Worm (Caenorhabditis elegans) whole organism, young adult: Measurements from ENCODE around the gene him-8.

Experiments
- B0035.1 ChIP-seq: sonication (generic microtip); optimal IDR thresholded peaks from 2 replicates; lab custom pipeline; 2016; ENCODE audit warnings: missing genetic modification characterization, mild to moderate bottlenecking, missing compliant biosample characterization, missing genotype, missing genetic modification reagents
- B0336.3 ChIP-seq: fragments of 200-800 bp; sonication (Bioruptor generic); IDR thresholded peaks from 2 replicates; pipeline ENCODE4 v1.3.6; 2022; ENCODE audit warnings: missing genetic modification characterization, missing compliant biosample characterization
- F23B12.7 ChIP-seq: sonication (generic microtip); optimal IDR thresholded peaks from 2 replicates; lab custom pipeline; 2017; ENCODE audit warnings: missing genetic modification characterization, mild to moderate bottlenecking, missing compliant biosample characterization, antibody characterized with exemption, moderate library complexity; ENCODE audit not compliant: insufficient read depth
- F33H1.4 ChIP-seq: fragments of 200-800 bp; sonication (Bioruptor generic); IDR thresholded peaks from 2 replicates; pipeline ENCODE4 v1.3.6; 2022; ENCODE audit warnings: missing genetic modification reagents, missing genetic modification characterization, missing compliant biosample characterization
- F57A8.1 ChIP-seq: fragments of 200-800 bp; sonication (Bioruptor generic); optimal IDR thresholded peaks from 2 replicates; lab custom pipeline; 2018; ENCODE audit warnings: mild to moderate bottlenecking, missing genetic modification characterization, moderate library complexity, missing compliant biosample characterization
- K11D2.4 ChIP-seq: fragments of 200-800 bp; sonication (Bioruptor generic); IDR thresholded peaks from 2 replicates; pipeline ENCODE4 v1.3.6; 2022; ENCODE audit warnings: missing genetic modification reagents, missing genetic modification characterization, missing compliant biosample characterization
- T07F8.4 ChIP-seq: sonication (generic microtip); optimal IDR thresholded peaks from 2 replicates; lab custom pipeline; 2016; ENCODE audit warnings: mild to moderate bottlenecking, missing genetic modification characterization, moderate library complexity, missing compliant biosample characterization
- T26A5.8 ChIP-seq: sonication (generic microtip); optimal IDR thresholded peaks from 2 replicates; lab custom pipeline; 2016; ENCODE audit warnings: missing genetic modification characterization, missing compliant biosample characterization
- Y56A3A.18 ChIP-seq: fragments of 200-800 bp; sonication (Bioruptor generic); IDR thresholded peaks from 2 replicates; pipeline ENCODE4 v1.3.6; 2022; ENCODE audit warnings: missing genetic modification reagents, missing genetic modification characterization, missing compliant biosample characterization
- Y67H2A.10 ChIP-seq: fragments of 200-800 bp; sonication (Bioruptor generic); conservative IDR thresholded peaks from 2 replicates; pipeline ENCODE4 v1.3.6; 2022; ENCODE audit warnings: missing genetic modification reagents, missing genetic modification characterization, missing compliant biosample characterization
- akir-1 ChIP-seq: fragments of 200-800 bp; sonication (Bioruptor generic); optimal IDR thresholded peaks from 2 replicates; lab custom pipeline; 2018; ENCODE audit warnings: mild to moderate bottlenecking, missing genetic modification characterization, moderate library complexity, missing compliant biosample characterization
- atf-7 ChIP-seq: sonication (generic microtip); optimal IDR thresholded peaks from 2 replicates; lab custom pipeline; 2017; ENCODE audit warnings: mild to moderate bottlenecking, missing genetic modification characterization, missing compliant biosample characterization
- attf-3 ChIP-seq: fragments of 200-800 bp; sonication (Bioruptor generic); conservative IDR thresholded peaks from 2 replicates; pipeline ENCODE4 v1.3.6; 2022; ENCODE audit warnings: missing genetic modification reagents, missing genetic modification characterization, missing compliant biosample characterization
- cebp-2 ChIP-seq: fragments of 200-800 bp; sonication (Bioruptor generic); IDR thresholded peaks from 2 replicates; pipeline ENCODE4 v1.3.6; 2022; ENCODE audit warnings: missing genetic modification characterization, missing compliant biosample characterization
- ceh-100 ChIP-seq: fragments of 200-800 bp; sonication (Bioruptor generic); IDR thresholded peaks from 2 replicates; pipeline ENCODE4 v1.3.6; 2022; ENCODE audit warnings: missing genetic modification reagents, missing genetic modification characterization, missing compliant biosample characterization
- die-1 ChIP-seq: sonication (generic microtip); optimal IDR thresholded peaks from 2 replicates; lab custom pipeline; 2016; ENCODE audit warnings: missing genotype, mild to moderate bottlenecking, missing genetic modification characterization, missing compliant biosample characterization
- dpff-1 ChIP-seq: sonication (generic microtip); optimal IDR thresholded peaks from 2 replicates; lab custom pipeline; 2017; ENCODE audit warnings: mild to moderate bottlenecking, missing genetic modification characterization, missing compliant biosample characterization
- fkh-3 ChIP-seq: sonication (generic microtip); optimal IDR thresholded peaks from 2 replicates; lab custom pipeline; 2016; ENCODE audit warnings: mild to moderate bottlenecking, missing genetic modification characterization, missing compliant biosample characterization
- him-1 ChIP-seq: sonication (generic microtip); optimal IDR thresholded peaks from 2 replicates; lab custom pipeline; 2016; ENCODE audit warnings: missing genotype, missing genetic modification reagents, missing genetic modification characterization, missing compliant biosample characterization
- hsf-1 ChIP-seq: fragments of 200-800 bp; sonication (Bioruptor generic); IDR thresholded peaks from 2 replicates; pipeline ENCODE4 v1.3.6; 2022; ENCODE audit warnings: missing genetic modification reagents, missing genetic modification characterization, missing compliant biosample characterization
- let-607 ChIP-seq, 2 experiments: fragments of 200-800 bp in 1 of 2; sonication (Bioruptor generic) in 1 of 2; sonication (generic microtip) in 1 of 2; optimal IDR thresholded peaks; 2 replicates each; lab custom pipeline; 2016 to 2018; ENCODE audit warnings: mild to moderate bottlenecking in 2 of 2, missing compliant biosample characterization in 2 of 2, missing genetic modification characterization in 2 of 2, moderate library complexity in 2 of 2, missing genotype in 1 of 2
- lir-1 ChIP-seq: fragments of 200-800 bp; sonication (Bioruptor generic); conservative IDR thresholded peaks from 2 replicates; pipeline ENCODE4 v1.3.6; 2022; ENCODE audit warnings: missing genetic modification reagents, missing genetic modification characterization, missing compliant biosample characterization
- madf-10 ChIP-seq: sonication (generic microtip); optimal IDR thresholded peaks from 2 replicates; lab custom pipeline; 2016; ENCODE audit warnings: mild to moderate bottlenecking, missing genetic modification characterization, missing compliant biosample characterization
- madf-3 ChIP-seq: fragments of 200-800 bp; sonication (Bioruptor generic); IDR thresholded peaks from 2 replicates; pipeline ENCODE4 v1.3.6; 2022; ENCODE audit warnings: missing genetic modification reagents, missing genetic modification characterization, missing compliant biosample characterization
- nfya-1 ChIP-seq: sonication (generic microtip); optimal IDR thresholded peaks from 2 replicates; lab custom pipeline; 2017; ENCODE audit warnings: antibody characterized with exemption, missing compliant biosample characterization, missing genetic modification characterization, borderline replicate concordance; ENCODE audit not compliant: insufficient read depth
- nhr-120 ChIP-seq: fragments of 200-800 bp; sonication (Bioruptor generic); IDR thresholded peaks from 2 replicates; pipeline ENCODE4 v1.3.6; 2022; ENCODE audit warnings: missing genetic modification characterization, missing compliant biosample characterization
- nhr-179 ChIP-seq: sonication (generic microtip); optimal IDR thresholded peaks from 2 replicates; lab custom pipeline; 2016; ENCODE audit warnings: mild to moderate bottlenecking, missing genetic modification characterization, missing compliant biosample characterization
- nhr-27 ChIP-seq: fragments of 200-800 bp; sonication (Bioruptor generic); optimal IDR thresholded peaks from 2 replicates; lab custom pipeline; 2018; ENCODE audit warnings: mild to moderate bottlenecking, missing genetic modification characterization, moderate library complexity, missing compliant biosample characterization
- nhr-80 ChIP-seq: sonication (generic microtip); optimal IDR thresholded peaks from 2 replicates; lab custom pipeline; 2016; ENCODE audit warnings: missing genetic modification characterization, missing compliant biosample characterization
- rcor-1 ChIP-seq: fragments of 200-800 bp; sonication (Bioruptor generic); IDR thresholded peaks from 2 replicates; pipeline ENCODE4 v1.3.6; 2022; ENCODE audit warnings: missing genetic modification reagents, missing genetic modification characterization, missing compliant biosample characterization
- snpc-1.3 ChIP-seq: sonication (generic microtip); optimal IDR thresholded peaks from 2 replicates; lab custom pipeline; 2017; ENCODE audit warnings: missing genetic modification characterization, mild to moderate bottlenecking, missing compliant biosample characterization, antibody characterized with exemption, moderate library complexity, missing genotype, missing genetic modification reagents; ENCODE audit not compliant: insufficient read depth
- somi-1 ChIP-seq: fragments of 200-800 bp; sonication (Bioruptor generic); optimal IDR thresholded peaks from 2 replicates; lab custom pipeline; 2018; ENCODE audit warnings: mild to moderate bottlenecking, missing genetic modification characterization, missing compliant biosample characterization
- sptf-2 ChIP-seq: fragments of 200-800 bp; sonication (Bioruptor generic); optimal IDR thresholded peaks from 2 replicates; lab custom pipeline; 2018; ENCODE audit warnings: mild to moderate bottlenecking, missing genetic modification characterization, missing compliant biosample characterization
- tbx-9 ChIP-seq: sonication (generic microtip); optimal IDR thresholded peaks from 2 replicates; lab custom pipeline; 2016; ENCODE audit warnings: borderline replicate concordance, missing genetic modification characterization, inconsistent platforms, missing compliant biosample characterization
- tlf-1 ChIP-seq: fragments of 200-800 bp; sonication (Bioruptor generic); optimal IDR thresholded peaks from 2 replicates; lab custom pipeline; 2018; ENCODE audit warnings: mild to moderate bottlenecking, missing genetic modification characterization, missing compliant biosample characterization
- unc-62 ChIP-seq: fragments of 150-350 bp; optimal IDR thresholded peaks from 2 replicates; lab custom pipeline; 2014; ENCODE audit warnings: missing biosample characterization, missing genetic modification reagents, missing genetic modification characterization
- zfh-2 ChIP-seq: fragments of 200-800 bp; sonication (Bioruptor generic); conservative IDR thresholded peaks from 2 replicates; pipeline ENCODE4 v1.3.6; 2022; ENCODE audit warnings: missing genetic modification reagents, missing genetic modification characterization, missing compliant biosample characterization
- ztf-22 ChIP-seq: fragments of 200-800 bp; sonication (Bioruptor generic); optimal IDR thresholded peaks from 2 replicates; lab custom pipeline; 2018; ENCODE audit warnings: mild to moderate bottlenecking, missing genetic modification characterization, moderate library complexity, missing compliant biosample characterization
- ztf-6 ChIP-seq: fragments of 200-800 bp; sonication (Bioruptor generic); IDR thresholded peaks from 2 replicates; pipeline ENCODE4 v1.3.6; 2022; ENCODE audit warnings: missing genetic modification reagents, missing genetic modification characterization, missing compliant biosample characterization

Gene him-8

ce11 chrIV:10602644-10603043 is 40.9 kb downstream of the him-8 start, which contains the start of gene R09H10.2:
Gene R09H10.2, plus strand, starts transcription at chrIV:10602944.
- TF ChIP-seq dpff-1 (tag; lab: Kevin White, UChicago), result no peak
- no peak for TF ChIP-seq ztf-6
- TF ChIP-seq unc-62 (GFP tag; lab: Kevin White, UChicago), result no peak
- no peak for TF ChIP-seq nfya-1
- no peak for TF ChIP-seq B0336.3
- TF ChIP-seq nhr-179 (tag; lab: Kevin White, UChicago), result no peak
- TF ChIP-seq F57A8.1 (GFP tag; lab: Kevin White, UChicago), result no peak
- no peak for TF ChIP-seq him-1 (tag; lab: Kevin White, UChicago)
- no peak for TF ChIP-seq akir-1 (GFP tag; lab: Kevin White, UChicago)
- no peak for TF ChIP-seq Y56A3A.18 (GFP tag; lab: Robert Waterston, UW)
- no peak for TF ChIP-seq die-1 (tag; lab: Kevin White, UChicago)
- no peak for TF ChIP-seq K11D2.4 (GFP tag; lab: Robert Waterston, UW)
- no peak for TF ChIP-seq snpc-1.3 (tag; lab: Kevin White, UChicago)
- TF ChIP-seq ceh-100 (GFP tag; lab: Robert Waterston, UW), result no peak
- TF ChIP-seq rcor-1 (GFP tag; lab: Robert Waterston, UW), result no peak
- TF ChIP-seq, all 124 proteins: peak for 0

ce11 chrIV:10606575-10607080 is 44.9 kb downstream of the him-8 start, which contains the start of gene R09H10.3:
Gene R09H10.3, plus strand, starts transcription at chrIV:10607030.
- no peak for TF ChIP-seq dpff-1 (tag; lab: Kevin White, UChicago)
- TF ChIP-seq let-607 (tag; optimal IDR thresholded peaks at IDR 0.05; lab: Kevin White, UChicago), result peak in 1 of 2 experiments; percentile 1
- peak; percentile 75 for TF ChIP-seq nhr-80 (tag; lab: Kevin White, UChicago)

ce11 chrIV:10608275-10608674 is 46.6 kb downstream of the him-8 start, which contains the start of gene R09H10.6:
Gene R09H10.6, plus strand, starts transcription at chrIV:10608575.
- no peak for TF ChIP-seq hsf-1 (GFP tag; lab: Robert Waterston, UW)
- TF ChIP-seq cebp-2 (GFP tag; lab: Robert Waterston, UW), result no peak
- TF ChIP-seq somi-1 (GFP tag; lab: Kevin White, UChicago), result no peak
- TF ChIP-seq F23B12.7 (tag; lab: Kevin White, UChicago), result no peak
- no peak for TF ChIP-seq T26A5.8 (tag; lab: Kevin White, UChicago)

ce11 chrIV:10609920-10610319 is 48.2 kb downstream of the him-8 start:
- TF ChIP-seq somi-1 (GFP tag; lab: Kevin White, UChicago) (no peak), Y67H2A.10 (no peak), attf-3 (GFP tag; lab: Robert Waterston, UW) (no peak), nhr-120 (GFP tag; lab: Robert Waterston, UW) (no peak), nhr-27 (tag; lab: Kevin White, UChicago) (no peak), him-1 (tag; lab: Kevin White, UChicago) (no peak), snpc-1.3 (tag; lab: Kevin White, UChicago) (no peak)

- TF ChIP-seq T07F8.4 (no peak), madf-3 (no peak), rcor-1 (GFP tag; lab: Robert Waterston, UW) (no peak), lir-1 (GFP tag; lab: Robert Waterston, UW) (no peak), fkh-3 (tag; lab: Kevin White, UChicago) (no peak), atf-7 (tag; lab: Kevin White, UChicago) (no peak), tbx-9 (tag; lab: Kevin White, UChicago) (no peak), tlf-1 (no peak), F33H1.4 (no peak), madf-10 (no peak), ztf-22 (GFP tag; lab: Kevin White, UChicago) (no peak), sptf-2 (GFP tag; lab: Kevin White, UChicago) (no peak), zfh-2 (no peak), B0035.1 (tag; lab: Kevin White, UChicago) (no peak)
Measured at ce11 chrIV:10612281-10612680, 50.6 kb downstream of the him-8 start.
